Fruit fly (Drosophila melanogaster) whole organism, embryonic: Measurements from ENCODE around the gene Lrrk.

ENCODE experiments used
- ATbp ChIP-seq: fragments of 200-800 bp; sonication (Bioruptor generic); optimal IDR thresholded peaks from 2 replicates; lab custom pipeline; 2017; ENCODE audit warnings: missing biosample characterization, mild to moderate bottlenecking, missing genetic modification characterization, missing genetic modification reagents
- BtbVII ChIP-seq: fragments of 200-800 bp; sonication (Bioruptor generic); optimal IDR thresholded peaks from 3 replicates; lab custom pipeline; 2017; ENCODE audit warnings: missing biosample characterization, mild to moderate bottlenecking, missing genetic modification characterization
- CG10321 ChIP-seq: fragments of 200-800 bp; sonication (Bioruptor generic); IDR thresholded peaks from 2 replicates; pipeline ENCODE4 v1.3.6; 2022; ENCODE audit warnings: missing biosample characterization, missing genetic modification characterization
- CG10366 ChIP-seq: fragments of 200-800 bp; sonication (Bioruptor generic); IDR thresholded peaks from 2 replicates; pipeline ENCODE4 v1.3.6; 2022; ENCODE audit warnings: missing biosample characterization, missing genetic modification characterization
- CG11696 ChIP-seq: fragments of 200-800 bp; sonication (Bioruptor generic); IDR thresholded peaks from 2 replicates; pipeline ENCODE4 v1.3.6; 2022; ENCODE audit warnings: missing biosample characterization, missing genetic modification characterization
- CG14860 ChIP-seq: fragments of 200-800 bp; sonication (Bioruptor generic); IDR thresholded peaks from 3 replicates; pipeline ENCODE4 v1.3.6; 2022; ENCODE audit warnings: missing biosample characterization, missing genetic modification characterization; ENCODE audit not compliant: partially characterized antibody
- CG17328 ChIP-seq: fragments of 200-800 bp; sonication (Bioruptor generic); IDR thresholded peaks from 2 replicates; pipeline ENCODE4 v1.3.6; 2022; ENCODE audit warnings: missing biosample characterization, missing genetic modification characterization
- CG17361 ChIP-seq: fragments of 200-800 bp; sonication (Bioruptor generic); IDR thresholded peaks from 3 replicates; pipeline ENCODE4 v1.3.6; 2022; ENCODE audit warnings: missing biosample characterization, missing genetic modification characterization
- CG2129 ChIP-seq: fragments of 200-800 bp; sonication (Bioruptor generic); IDR thresholded peaks from 2 replicates; pipeline ENCODE4 v1.3.6; 2022; ENCODE audit warnings: missing biosample characterization, missing genetic modification characterization; ENCODE audit not compliant: partially characterized antibody
- CG31388 ChIP-seq: fragments of 200-800 bp; sonication (Bioruptor generic); optimal IDR thresholded peaks from 2 replicates; lab custom pipeline; 2016; ENCODE audit warnings: missing biosample characterization, missing genetic modification characterization
- CG32532 ChIP-seq: fragments of 200-800 bp; sonication (Bioruptor generic); IDR thresholded peaks from 2 replicates; pipeline ENCODE4 v1.3.6; 2022; ENCODE audit warnings: missing biosample characterization, missing genetic modification characterization
- CG32767 ChIP-seq: fragments of 200-800 bp; sonication (Bioruptor generic); IDR thresholded peaks from 2 replicates; pipeline ENCODE4 v1.3.6; 2022; ENCODE audit warnings: missing biosample characterization, missing genetic modification characterization
- CG33213 ChIP-seq: fragments of 200-800 bp; sonication (Bioruptor generic); optimal IDR thresholded peaks from 3 replicates; lab custom pipeline; 2016; ENCODE audit warnings: missing biosample characterization, missing genetic modification characterization
- CG34422 ChIP-seq: fragments of 200-800 bp; sonication (Bioruptor generic); IDR thresholded peaks from 3 replicates; pipeline ENCODE4 v1.3.6; 2022; ENCODE audit warnings: missing biosample characterization, missing genetic modification characterization
- CG3726 ChIP-seq: fragments of 200-800 bp; sonication (Bioruptor generic); IDR thresholded peaks from 3 replicates; pipeline ENCODE4, ENCODE4 v1.3.6; 2022; ENCODE audit warnings: missing biosample characterization, missing genetic modification characterization
- CG5180 ChIP-seq: fragments of 200-800 bp; sonication (Bioruptor generic); optimal IDR thresholded peaks from 3 replicates; lab custom pipeline; 2017; ENCODE audit warnings: missing biosample characterization, missing genetic modification characterization, mild to moderate bottlenecking, moderate library complexity, missing genetic modification reagents
- CG5953 ChIP-seq: fragments of 200-800 bp; sonication (Bioruptor generic); IDR thresholded peaks from 2 replicates; pipeline ENCODE4 v1.3.6; 2022; ENCODE audit warnings: missing biosample characterization, missing genetic modification characterization
- CG6254 ChIP-seq: fragments of 200-800 bp; sonication (Bioruptor generic); optimal IDR thresholded peaks from 3 replicates; lab custom pipeline; 2017; ENCODE audit warnings: mild to moderate bottlenecking, missing biosample characterization, missing genetic modification reagents, missing genetic modification characterization
- CG7372 ChIP-seq: fragments of 200-800 bp; sonication (Bioruptor generic); IDR thresholded peaks from 2 replicates; pipeline ENCODE4 v1.3.6; 2022; ENCODE audit warnings: missing biosample characterization, missing genetic modification characterization
- CG7928 ChIP-seq: fragments of 200-800 bp; sonication (Bioruptor generic); optimal IDR thresholded peaks from 2 replicates; lab custom pipeline; 2017; ENCODE audit warnings: missing biosample characterization, mild to moderate bottlenecking, missing genetic modification characterization
- CG8478 ChIP-seq: fragments of >200 bp; optimal IDR thresholded peaks from 2 replicates; lab custom pipeline; 2018
- CG9437 ChIP-seq: fragments of 200-800 bp; sonication (Bioruptor generic); optimal IDR thresholded peaks from 2 replicates; lab custom pipeline; 2018; ENCODE audit warnings: missing biosample characterization, mild to moderate bottlenecking, missing genetic modification characterization
- Camta ChIP-seq: fragments of 200-800 bp; sonication (Bioruptor generic); optimal IDR thresholded peaks from 2 replicates; lab custom pipeline; 2016; ENCODE audit warnings: missing biosample characterization, missing genetic modification characterization
- D ChIP-seq, 2 experiments: fragments of 200-800 bp in 1 of 2; fragments of >200 bp in 1 of 2; sonication (Bioruptor generic) in 1 of 2; optimal IDR thresholded peaks; 2 replicates in 1 of 2; 3 replicates in 1 of 2; lab custom pipeline; 2017; ENCODE audit warnings: mild to moderate bottlenecking in 1 of 2, missing biosample characterization in 1 of 2, missing genetic modification characterization in 1 of 2, missing genetic modification reagents in 1 of 2
- Elba2 ChIP-seq: fragments of 200-800 bp; sonication (Bioruptor generic); optimal IDR thresholded peaks from 3 replicates; lab custom pipeline; 2016; ENCODE audit warnings: missing biosample characterization, missing genetic modification characterization
- Hand ChIP-seq: fragments of 200-800 bp; sonication (Bioruptor generic); optimal IDR thresholded peaks from 2 replicates; lab custom pipeline; 2017; ENCODE audit warnings: mild to moderate bottlenecking, missing biosample characterization, missing genetic modification reagents, missing genetic modification characterization
- Hmr ChIP-seq: fragments of 200-800 bp; sonication (Bioruptor generic); optimal IDR thresholded peaks from 3 replicates; lab custom pipeline; 2017; ENCODE audit warnings: mild to moderate bottlenecking, missing biosample characterization, missing genetic modification reagents, missing genetic modification characterization
- Hr51 ChIP-seq, 2 experiments: fragments of 200-800 bp; sonication (Bioruptor generic); optimal IDR thresholded peaks; 2 replicates in 1 of 2; 3 replicates in 1 of 2; lab custom pipeline; 2016 to 2018; ENCODE audit warnings: missing biosample characterization in 2 of 2, missing genetic modification characterization in 2 of 2, mild to moderate bottlenecking in 1 of 2, moderate library complexity in 1 of 2
- MTF-1 ChIP-seq: fragments of 200-800 bp; sonication (Bioruptor generic); optimal IDR thresholded peaks from 2 replicates; lab custom pipeline; 2018; ENCODE audit warnings: missing biosample characterization, mild to moderate bottlenecking, missing genetic modification characterization, borderline replicate concordance
- Med ChIP-seq: fragments of 200-800 bp; sonication (Bioruptor generic); peaks from one replicate; lab custom pipeline; 2016; ENCODE audit warnings: missing biosample characterization, missing genetic modification characterization, mild to moderate bottlenecking, inconsistent platforms, moderate library complexity
- Nf-YC ChIP-seq: fragments of 200-800 bp; optimal IDR thresholded peaks from 3 replicates; lab custom pipeline; 2019; ENCODE audit warnings: missing biosample characterization, mild to moderate bottlenecking, missing genetic modification characterization, moderate library complexity
- Ravus ChIP-seq: fragments of 200-800 bp; sonication (Bioruptor generic); IDR thresholded peaks from 2 replicates; pipeline ENCODE4 v1.3.6; 2022; ENCODE audit warnings: missing biosample characterization, missing genetic modification characterization
- Taf1 ChIP-seq: fragments of 200-800 bp; sonication (Bioruptor generic); IDR thresholded peaks from 2 replicates; pipeline ENCODE4 v1.3.6; 2022; ENCODE audit warnings: missing biosample characterization, missing genetic modification characterization
- Usf ChIP-seq: fragments of 200-800 bp; sonication (Bioruptor generic); optimal IDR thresholded peaks from 2 replicates; lab custom pipeline; 2017; ENCODE audit warnings: missing genotype, missing biosample characterization, missing genetic modification characterization
- Vsx1 ChIP-seq: fragments of 200-800 bp; sonication (Bioruptor generic); optimal IDR thresholded peaks from 2 replicates; lab custom pipeline; 2017; ENCODE audit warnings: missing biosample characterization, mild to moderate bottlenecking, missing genetic modification characterization, missing genetic modification reagents
- ci ChIP-seq: fragments of 200-800 bp; sonication (Bioruptor generic); IDR thresholded peaks from 3 replicates; pipeline ENCODE4 v1.3.6; 2022; ENCODE audit warnings: missing biosample characterization, missing genetic modification characterization
- fd102C ChIP-seq: fragments of 200-800 bp; sonication (Bioruptor generic); optimal IDR thresholded peaks from 2 replicates; lab custom pipeline; 2018; ENCODE audit warnings: missing biosample characterization, mild to moderate bottlenecking, missing genetic modification characterization, moderate library complexity
- gcm ChIP-seq: fragments of 200-800 bp; sonication (Bioruptor generic); optimal IDR thresholded peaks from 2 replicates; lab custom pipeline; 2019; ENCODE audit warnings: missing biosample characterization, mild to moderate bottlenecking, missing genetic modification characterization, moderate library complexity
- hbn ChIP-seq: fragments of 200-800 bp; sonication (Bioruptor generic); IDR thresholded peaks from 2 replicates; pipeline ENCODE4 v1.3.6; 2022; ENCODE audit warnings: missing biosample characterization, missing genetic modification characterization; ENCODE audit not compliant: partially characterized antibody
- klu ChIP-seq: fragments of 200-800 bp; sonication (Bioruptor generic); IDR thresholded peaks from 2 replicates; pipeline ENCODE4 v1.3.6; 2022; ENCODE audit warnings: missing biosample characterization, missing genetic modification characterization
- maf-S ChIP-seq: fragments of 200-800 bp; sonication (Bioruptor generic); optimal IDR thresholded peaks from 2 replicates; lab custom pipeline; 2016; ENCODE audit warnings: missing biosample characterization, missing genetic modification characterization
- nmo ChIP-seq: fragments of 200-800 bp; sonication (Bioruptor generic); optimal IDR thresholded peaks from 2 replicates; lab custom pipeline; 2018; ENCODE audit warnings: missing biosample characterization, mild to moderate bottlenecking, missing genetic modification characterization, moderate library complexity
- pros ChIP-seq: fragments of 200-800 bp; sonication (Bioruptor generic); optimal IDR thresholded peaks from 3 replicates; lab custom pipeline; 2019; ENCODE audit warnings: missing biosample characterization, mild to moderate bottlenecking, missing genetic modification characterization, moderate library complexity
- psq ChIP-seq: fragments of 200-800 bp; sonication (Bioruptor generic); optimal IDR thresholded peaks from 2 replicates; lab custom pipeline; 2017; ENCODE audit warnings: missing biosample characterization, missing genetic modification characterization
- repo ChIP-seq: fragments of 200-800 bp; sonication (Bioruptor generic); optimal IDR thresholded peaks from 2 replicates; lab custom pipeline; 2016; ENCODE audit warnings: missing biosample characterization, missing genetic modification characterization
- so ChIP-seq: fragments of 200-800 bp; sonication (Bioruptor generic); IDR thresholded peaks from 3 replicates; pipeline ENCODE4 v1.3.6; 2022; ENCODE audit warnings: missing biosample characterization, missing genetic modification characterization
- tup ChIP-seq: fragments of 200-800 bp; sonication (Bioruptor generic); optimal IDR thresholded peaks from 2 replicates; lab custom pipeline; 2016; ENCODE audit warnings: missing biosample characterization, mild to moderate bottlenecking, missing genetic modification characterization, moderate library complexity

The Lrrk gene

DNA sequence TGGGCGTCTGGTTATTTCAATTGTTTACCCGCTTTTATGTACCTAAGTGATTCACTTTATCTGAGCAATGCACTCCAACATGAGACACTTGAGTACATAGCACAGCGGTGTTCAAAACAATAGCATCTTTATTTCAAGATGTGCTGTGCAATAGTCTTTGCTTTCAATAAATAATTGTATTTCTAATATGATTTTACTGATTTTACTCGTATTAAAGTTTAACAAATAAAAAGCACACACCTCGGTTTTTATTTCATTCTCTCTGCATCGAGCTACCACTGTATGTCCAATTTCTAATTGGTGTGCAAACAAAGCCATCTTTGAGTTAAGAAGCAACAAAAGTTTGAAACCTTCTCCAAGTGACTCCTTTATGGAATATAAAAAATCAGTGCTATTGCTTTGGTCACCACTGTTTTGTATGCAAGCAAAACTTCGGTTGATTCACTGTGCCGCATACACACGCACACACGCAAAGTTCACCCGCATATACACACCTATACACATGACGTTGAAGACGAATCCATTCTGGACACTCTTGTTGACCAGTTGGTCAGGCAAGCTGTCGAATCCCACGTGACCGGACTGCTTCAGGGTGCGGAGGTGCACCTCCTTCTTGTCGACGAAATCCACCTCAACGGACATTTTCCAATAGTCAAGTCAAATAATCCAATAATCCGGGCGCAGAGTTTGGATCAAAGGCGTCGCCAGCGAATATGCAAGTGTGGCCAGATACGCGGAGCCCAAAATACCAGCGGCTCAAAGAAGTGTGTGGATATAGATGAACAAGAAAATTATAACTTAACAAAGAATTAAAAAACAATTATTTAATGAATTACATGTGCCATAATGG lies 47.4 kb upstream of the Lrrk start, which contains the start of gene Septin2 (continued):
- peak; percentile 87 for TF ChIP-seq nmo (GFP tag; lab: Kevin White, UChicago)
- peak; percentile 84 for TF ChIP-seq CG17361 (GFP tag; lab: Robert Waterston, UW)
- no peak; the same call in none of the 2 replicates for TF ChIP-seq CG7372 (GFP tag; lab: Robert Waterston, UW)
- TF ChIP-seq D (optimal IDR thresholded peaks at IDR 0.05; lab: Kevin White, UChicago): no peak
- TF ChIP-seq D (GFP tag; optimal IDR thresholded peaks at IDR 0.05; lab: Kevin White, UChicago): peak; percentile 89
- peak; percentile 35 for TF ChIP-seq Nf-YC
- peak; percentile 83; the same call in 2 of the 3 replicates for TF ChIP-seq so (GFP tag; lab: Robert Waterston, UW)
- no peak for TF ChIP-seq CG7928
- TF ChIP-seq CG17328 (GFP tag; lab: Robert Waterston, UW): peak; percentile 54; the same call in 1 of the 2 replicates
- peak; percentile 86 for TF ChIP-seq Med (GFP tag; lab: Kevin White, UChicago)
- peak; percentile 53 for TF ChIP-seq Camta (GFP tag; lab: Kevin White, UChicago)
- no peak for TF ChIP-seq Vsx1 (GFP tag; lab: Kevin White, UChicago)
- no peak for TF ChIP-seq hbn (GFP tag; lab: Robert Waterston, UW)
- TF ChIP-seq Ravus: no peak
- TF ChIP-seq gcm (GFP tag; lab: Kevin White, UChicago): peak; percentile 86
- peak; percentile 47; the same call in 1 of the 2 replicates for TF ChIP-seq CG10321 (GFP tag; lab: Robert Waterston, UW)
- TF ChIP-seq klu (GFP tag; lab: Robert Waterston, UW): no peak
- peak; percentile 28; the same call in 1 of the 2 replicates for TF ChIP-seq CG32532 (GFP tag; lab: Robert Waterston, UW)
- peak; percentile 58 for TF ChIP-seq CG33213 (GFP tag; lab: Kevin White, UChicago)
- TF ChIP-seq CG2129: no peak
- TF ChIP-seq CG14860 (GFP tag; lab: Robert Waterston, UW): 0 out of 3 replicates have a peak, but pooled peaks have one; percentile 33
- TF ChIP-seq CG8478 (lab: Kevin White, UChicago): peak; percentile 76
- TF ChIP-seq CG6254 (GFP tag; lab: Kevin White, UChicago): peak; percentile 86
- TF ChIP-seq CG9437 (GFP tag; lab: Kevin White, UChicago): peak; percentile 65
- no peak for TF ChIP-seq fd102C (GFP tag; lab: Kevin White, UChicago)
- peak; percentile 33 for TF ChIP-seq Hand
- TF ChIP-seq Elba2 (GFP tag; lab: Kevin White, UChicago): peak; percentile 79
- peak; percentile 55 for TF ChIP-seq tup (GFP tag; lab: Kevin White, UChicago)
- no peak for TF ChIP-seq Usf (GFP tag; lab: Kevin White, UChicago)
- peak; percentile 63; the same call in 2 of the 3 replicates for TF ChIP-seq ci (GFP tag; lab: Robert Waterston, UW)
- peak; percentile 23 for TF ChIP-seq maf-S
- no peak for TF ChIP-seq Taf1 (GFP tag; lab: Robert Waterston, UW)
- peak; percentile 4 to 85 for TF ChIP-seq Hr51 (GFP tag; optimal IDR thresholded peaks at IDR 0.05; lab: Kevin White, UChicago)
- peak; percentile 68 for TF ChIP-seq Hmr (GFP tag; lab: Kevin White, UChicago)
- no peak for TF ChIP-seq CG3726 (GFP tag; lab: Robert Waterston, UW)
- peak; percentile 61 for TF ChIP-seq CG34422 (GFP tag; lab: Robert Waterston, UW)
- TF ChIP-seq CG5953 (GFP tag; lab: Robert Waterston, UW): 0 out of 2 replicates have a peak, but pooled peaks have one; percentile 13
- peak; percentile 13 for TF ChIP-seq psq (GFP tag; lab: Kevin White, UChicago)
- peak; percentile 65 for TF ChIP-seq MTF-1 (GFP tag; lab: Kevin White, UChicago)
- peak; percentile 77 for TF ChIP-seq BtbVII (GFP tag; lab: Kevin White, UChicago)
- no peak for TF ChIP-seq pros (GFP tag; lab: Kevin White, UChicago)
- peak; percentile 63 for TF ChIP-seq CG31388
- peak; percentile 86 for TF ChIP-seq ATbp
- peak; percentile 94 for TF ChIP-seq CG11696 (GFP tag; lab: Robert Waterston, UW)
- peak; percentile 75 for TF ChIP-seq CG5180 (GFP tag; lab: Kevin White, UChicago)
- peak; percentile 59; the same call in 1 of the 2 replicates for TF ChIP-seq CG32767 (GFP tag; lab: Robert Waterston, UW)
- peak; percentile 49; the same call in 1 of the 2 replicates for TF ChIP-seq CG10366
- peak; percentile 54 for TF ChIP-seq repo (GFP tag; lab: Kevin White, UChicago)
